Fruit fly (Drosophila melanogaster) whole organism, embryonic: ENCODE data around the gene CG14118.

Source experiments
- C15 ChIP-seq: fragments of 200-800 bp; sonication (Bioruptor generic); IDR thresholded peaks from 3 replicates; pipeline ENCODE4 v1.3.6; 2022; ENCODE audit warnings: missing biosample characterization, missing genetic modification characterization
- CG10321 ChIP-seq: fragments of 200-800 bp; sonication (Bioruptor generic); IDR thresholded peaks from 2 replicates; pipeline ENCODE4 v1.3.6; 2022; ENCODE audit warnings: missing biosample characterization, missing genetic modification characterization
- CG10431 ChIP-seq: fragments of 200-800 bp; sonication (Bioruptor generic); optimal IDR thresholded peaks from 3 replicates; lab custom pipeline; 2018; ENCODE audit warnings: missing biosample characterization, mild to moderate bottlenecking, missing genetic modification characterization
- CG10543 ChIP-seq: fragments of 200-800 bp; sonication (Bioruptor generic); optimal IDR thresholded peaks from 3 replicates; lab custom pipeline; 2017; ENCODE audit warnings: missing biosample characterization, mild to moderate bottlenecking, missing genetic modification characterization, moderate library complexity
- CG11398 ChIP-seq: fragments of 200-800 bp; sonication (Bioruptor generic); optimal IDR thresholded peaks from 2 replicates; lab custom pipeline; 2016; ENCODE audit warnings: missing biosample characterization, missing genetic modification characterization
- CG12299 ChIP-seq: fragments of 200-800 bp; sonication (Bioruptor generic); optimal IDR thresholded peaks from 2 replicates; lab custom pipeline; 2018; ENCODE audit warnings: missing biosample characterization, mild to moderate bottlenecking, missing genetic modification characterization
- CG12391 ChIP-seq: fragments of 200-800 bp; sonication (Bioruptor generic); optimal IDR thresholded peaks from 3 replicates; lab custom pipeline; 2018; ENCODE audit warnings: missing biosample characterization, mild to moderate bottlenecking, missing genetic modification characterization, moderate library complexity
- CG12942 ChIP-seq: fragments of 200-800 bp; sonication (Bioruptor generic); optimal IDR thresholded peaks from 3 replicates; lab custom pipeline; 2016; ENCODE audit warnings: missing biosample characterization, missing genetic modification characterization
- CG13296 ChIP-seq: fragments of 200-800 bp; sonication (Bioruptor generic); optimal IDR thresholded peaks from 3 replicates; lab custom pipeline; 2018; ENCODE audit warnings: missing biosample characterization, mild to moderate bottlenecking, missing genetic modification characterization
- CG14667 ChIP-seq: fragments of 200-800 bp; sonication (Bioruptor generic); IDR thresholded peaks from 2 replicates; pipeline ENCODE4 v1.3.6; 2022; ENCODE audit warnings: missing biosample characterization, missing genetic modification characterization
- CG14710 ChIP-seq: fragments of 200-800 bp; sonication (Bioruptor generic); optimal IDR thresholded peaks from 3 replicates; lab custom pipeline; 2019; ENCODE audit warnings: missing biosample characterization, mild to moderate bottlenecking, missing genetic modification characterization, moderate library complexity
- CG15269 ChIP-seq: fragments of 200-800 bp; sonication (Bioruptor generic); optimal IDR thresholded peaks from 2 replicates; lab custom pipeline; 2018; ENCODE audit warnings: missing biosample characterization, mild to moderate bottlenecking, missing genetic modification characterization, moderate library complexity
- CG1529 ChIP-seq: fragments of 200-800 bp; sonication (Bioruptor generic); optimal IDR thresholded peaks from 3 replicates; lab custom pipeline; 2018; ENCODE audit warnings: missing biosample characterization, missing genetic modification characterization
- CG2199 ChIP-seq: fragments of 200-800 bp; sonication (Bioruptor generic); IDR thresholded peaks from 3 replicates; pipeline ENCODE4 v1.3.6; 2022; ENCODE audit warnings: missing biosample characterization, missing genetic modification characterization
- CG30020 ChIP-seq: fragments of 200-800 bp; optimal IDR thresholded peaks from 2 replicates; lab custom pipeline; 2019; ENCODE audit warnings: missing biosample characterization, mild to moderate bottlenecking, missing genetic modification characterization, moderate library complexity
- CG33557 ChIP-seq: fragments of 200-800 bp; sonication (Bioruptor generic); optimal IDR thresholded peaks from 2 replicates; lab custom pipeline; 2019; ENCODE audit warnings: missing biosample characterization, mild to moderate bottlenecking, missing genetic modification characterization, moderate library complexity
- CG34422 ChIP-seq: fragments of 200-800 bp; sonication (Bioruptor generic); IDR thresholded peaks from 3 replicates; pipeline ENCODE4 v1.3.6; 2022; ENCODE audit warnings: missing biosample characterization, missing genetic modification characterization
- CG3847 ChIP-seq: fragments of 200-800 bp; sonication (Bioruptor generic); IDR thresholded peaks from 2 replicates; pipeline ENCODE4 v1.3.6; 2022; ENCODE audit warnings: missing biosample characterization, missing genetic modification characterization
- CG5245 ChIP-seq: fragments of 200-800 bp; sonication (Bioruptor generic); optimal IDR thresholded peaks from 3 replicates; lab custom pipeline; 2016; ENCODE audit warnings: missing biosample characterization, missing genetic modification characterization
- CG5953 ChIP-seq: fragments of 200-800 bp; sonication (Bioruptor generic); IDR thresholded peaks from 2 replicates; pipeline ENCODE4 v1.3.6; 2022; ENCODE audit warnings: missing biosample characterization, missing genetic modification characterization
- CG7271 ChIP-seq: fragments of 200-800 bp; sonication (Bioruptor generic); optimal IDR thresholded peaks from 2 replicates; lab custom pipeline; 2018; ENCODE audit warnings: missing biosample characterization, mild to moderate bottlenecking, missing genetic modification characterization, moderate library complexity
- CG7372 ChIP-seq: fragments of 200-800 bp; sonication (Bioruptor generic); IDR thresholded peaks from 2 replicates; pipeline ENCODE4 v1.3.6; 2022; ENCODE audit warnings: missing biosample characterization, missing genetic modification characterization
- CG7963 ChIP-seq: fragments of 200-800 bp; sonication (Bioruptor generic); IDR thresholded peaks from 3 replicates; pipeline ENCODE4 v1.3.6; 2022; ENCODE audit warnings: missing biosample characterization, missing genetic modification characterization; ENCODE audit not compliant: partially characterized antibody
- CG8281 ChIP-seq: fragments of 200-800 bp; sonication (Bioruptor generic); optimal IDR thresholded peaks from 2 replicates; lab custom pipeline; 2018; ENCODE audit warnings: missing biosample characterization, mild to moderate bottlenecking, missing genetic modification characterization, moderate library complexity
- CG9609 ChIP-seq: fragments of 200-800 bp; sonication (Bioruptor generic); optimal IDR thresholded peaks from 3 replicates; lab custom pipeline; 2016; ENCODE audit warnings: missing biosample characterization, missing genetic modification characterization
- Gug ChIP-seq: fragments of 200-800 bp; sonication (Bioruptor generic); IDR thresholded peaks from 4 replicates; pipeline ENCODE4 v1.3.6; 2022; ENCODE audit warnings: missing biosample characterization, missing genetic modification characterization
- HHEX ChIP-seq: fragments of 200-800 bp; sonication (Bioruptor generic); optimal IDR thresholded peaks from 3 replicates; lab custom pipeline; 2017; ENCODE audit warnings: missing biosample characterization, mild to moderate bottlenecking, missing genetic modification characterization, missing genetic modification reagents
- Hsf ChIP-seq: fragments of 200-800 bp; sonication (Bioruptor generic); optimal IDR thresholded peaks from 3 replicates; lab custom pipeline; 2016; ENCODE audit warnings: missing biosample characterization, missing genetic modification characterization
- Nf-YA ChIP-seq: fragments of 200-800 bp; sonication (Bioruptor generic); IDR thresholded peaks from 2 replicates; pipeline ENCODE4 v1.3.6; 2022; ENCODE audit warnings: missing biosample characterization, missing genetic modification characterization
- Sry-β ChIP-seq: fragments of 200-800 bp; sonication (Bioruptor generic); optimal IDR thresholded peaks from 2 replicates; lab custom pipeline; 2018; ENCODE audit warnings: missing biosample characterization, mild to moderate bottlenecking, missing genetic modification characterization, moderate library complexity
- Sry-δ ChIP-seq: fragments of 200-800 bp; sonication (Bioruptor generic); optimal IDR thresholded peaks from 2 replicates; lab custom pipeline; 2016; ENCODE audit warnings: missing biosample characterization, missing genetic modification characterization
- YL-1 ChIP-seq: fragments of 200-800 bp; sonication (Bioruptor generic); optimal IDR thresholded peaks from 3 replicates; lab custom pipeline; 2017; ENCODE audit warnings: missing biosample characterization, mild to moderate bottlenecking, missing genetic modification characterization
- al ChIP-seq: fragments of 200-800 bp; sonication (Bioruptor generic); IDR thresholded peaks from 2 replicates; pipeline ENCODE4 v1.3.6; 2022; ENCODE audit warnings: missing biosample characterization, missing genetic modification characterization
- aop ChIP-seq: fragments of 200-800 bp; sonication (Bioruptor generic); IDR thresholded peaks from 2 replicates; pipeline ENCODE4 v1.3.6; 2022; ENCODE audit warnings: missing biosample characterization, missing genetic modification characterization
- ato ChIP-seq: fragments of 200-800 bp; sonication (Bioruptor generic); IDR thresholded peaks from 2 replicates; pipeline ENCODE4 v1.3.6; 2022; ENCODE audit warnings: missing biosample characterization, missing genetic modification characterization; ENCODE audit not compliant: partially characterized antibody
- cg ChIP-seq: fragments of 200-800 bp; sonication (Bioruptor generic); optimal IDR thresholded peaks from 3 replicates; lab custom pipeline; 2019; ENCODE audit warnings: missing biosample characterization, mild to moderate bottlenecking, missing genetic modification characterization, moderate library complexity
- danr ChIP-seq: fragments of 200-800 bp; sonication (Bioruptor generic); IDR thresholded peaks from 2 replicates; pipeline ENCODE4 v1.3.6; 2022; ENCODE audit warnings: missing biosample characterization, missing genetic modification characterization
- fd64A ChIP-seq: fragments of 200-800 bp; sonication (Bioruptor generic); optimal IDR thresholded peaks from 3 replicates; lab custom pipeline; 2018; ENCODE audit warnings: missing biosample characterization, mild to moderate bottlenecking, missing genetic modification characterization
- gcm2 ChIP-seq: fragments of 200-800 bp; sonication (Bioruptor generic); optimal IDR thresholded peaks from 2 replicates; lab custom pipeline; 2016; ENCODE audit warnings: missing biosample characterization, missing genetic modification characterization
- jing ChIP-seq: fragments of 200-800 bp; sonication (Bioruptor generic); optimal IDR thresholded peaks from 2 replicates; lab custom pipeline; 2018; ENCODE audit warnings: missing biosample characterization, mild to moderate bottlenecking, missing genetic modification characterization
- ken ChIP-seq: fragments of 200-800 bp; sonication (Bioruptor generic); IDR thresholded peaks from 3 replicates; pipeline ENCODE4 v1.3.6; 2022; ENCODE audit warnings: missing biosample characterization, missing genetic modification characterization
- lmd ChIP-seq: fragments of 200-800 bp; sonication (Bioruptor generic); IDR thresholded peaks from 2 replicates; pipeline ENCODE4 v1.3.6; 2022; ENCODE audit warnings: missing biosample characterization, missing genetic modification characterization
- lola ChIP-seq, 3 experiments: fragments of >200 bp in 2 of 3; fragments of 200-800 bp in 1 of 3; sonication (Bioruptor generic) in 1 of 3; optimal IDR thresholded peaks; 2 replicates each; lab custom pipeline; 2017 to 2019; ENCODE audit warnings: missing biosample characterization in 3 of 3, missing genetic modification characterization in 3 of 3, mild to moderate bottlenecking in 1 of 3, moderate library complexity in 1 of 3
- pros ChIP-seq: fragments of 200-800 bp; sonication (Bioruptor generic); optimal IDR thresholded peaks from 3 replicates; lab custom pipeline; 2019; ENCODE audit warnings: missing biosample characterization, mild to moderate bottlenecking, missing genetic modification characterization, moderate library complexity
- sens ChIP-seq: fragments of 200-800 bp; sonication (Bioruptor generic); peaks from one replicate; lab custom pipeline; 2016; ENCODE audit warnings: missing biosample characterization, missing genetic modification characterization
- stc ChIP-seq: fragments of 200-800 bp; sonication (Bioruptor generic); IDR thresholded peaks from 2 replicates; pipeline ENCODE4 v1.3.6; 2022; ENCODE audit warnings: missing biosample characterization, missing genetic modification characterization
- trem ChIP-seq: fragments of 200-800 bp; optimal IDR thresholded peaks from 3 replicates; lab custom pipeline; 2019; ENCODE audit warnings: missing biosample characterization, mild to moderate bottlenecking, missing genetic modification characterization, moderate library complexity
- ttk ChIP-seq: fragments of 200-800 bp; sonication (Bioruptor generic); IDR thresholded peaks from 2 replicates; pipeline ENCODE4 v2.1.2; 2022; ENCODE audit warnings: missing biosample characterization, missing genetic modification characterization
- usp ChIP-seq: fragments of >200 bp; optimal IDR thresholded peaks from 2 replicates; lab custom pipeline; 2017; ENCODE audit warnings: missing biosample characterization, missing genetic modification characterization

The CG14118 gene

DNA sequence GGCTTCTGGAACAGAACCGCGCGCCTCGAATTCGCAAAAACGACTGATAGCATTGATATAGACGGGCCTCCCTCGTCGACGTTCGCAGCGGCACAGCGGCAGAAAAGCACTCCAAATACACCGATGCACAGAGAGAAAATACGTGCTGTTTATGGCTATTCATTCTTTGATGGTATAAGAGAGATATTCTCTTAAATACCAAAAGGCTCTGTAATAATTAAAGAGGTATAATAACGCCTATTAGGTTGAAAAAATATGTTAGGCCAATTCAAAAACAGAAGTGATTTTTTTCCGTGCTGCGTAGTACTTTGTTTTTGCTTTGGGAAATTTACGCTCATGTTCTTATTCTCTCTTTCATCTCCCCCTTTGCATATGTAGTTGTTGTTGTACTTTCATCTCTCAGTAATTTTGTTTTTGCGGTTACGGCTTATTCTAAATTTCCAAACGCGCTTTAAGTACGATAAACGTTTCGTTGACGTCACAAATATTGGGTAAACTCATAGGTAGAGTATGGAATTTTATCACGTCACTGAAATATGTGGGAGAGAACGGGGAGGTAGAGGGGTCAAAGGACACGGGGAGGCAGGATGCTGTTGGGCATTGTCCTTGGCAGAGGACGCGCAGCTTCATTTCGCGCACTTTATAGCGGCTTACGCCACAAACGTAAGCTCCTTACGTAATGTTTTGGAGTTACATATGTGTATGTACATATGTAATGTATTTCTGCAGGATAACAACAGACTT lies 49.2 kb upstream of the CG14118 start, which contains the start of gene nebu (continued):
- TF ChIP-seq CG10543, result peak; percentile 94
- peak; percentile 90 for TF ChIP-seq CG5953 (GFP tag; lab: Robert Waterston, UW)
- TF ChIP-seq Nf-YA (GFP tag; lab: Robert Waterston, UW), result peak; percentile 93
- TF ChIP-seq CG3847 (GFP tag; lab: Robert Waterston, UW), result peak; percentile 96
- TF ChIP-seq HHEX (GFP tag; lab: Kevin White, UChicago), result peak; percentile 97
- TF ChIP-seq CG7963 (GFP tag; lab: Robert Waterston, UW), result no peak
- TF ChIP-seq cg (GFP tag; lab: Kevin White, UChicago), result no peak
- peak; percentile 93 for TF ChIP-seq CG12299 (tag; lab: Kevin White, UChicago)
- peak; percentile 95 for TF ChIP-seq danr
- TF ChIP-seq trem (tag; lab: Kevin White, UChicago), result peak; percentile 57
- TF ChIP-seq CG1529, result peak; percentile 82
- TF ChIP-seq pros, result no peak
- TF ChIP-seq CG34422, result peak; percentile 96
- peak; percentile 97 for TF ChIP-seq Hsf (GFP tag; lab: Kevin White, UChicago)
- peak; percentile 55 for TF ChIP-seq YL-1 (GFP tag; lab: Kevin White, UChicago)
- peak; percentile 25 for TF ChIP-seq CG10431
- TF ChIP-seq CG7372, result peak; percentile 95
- TF ChIP-seq CG8281, result peak; percentile 65
- TF ChIP-seq CG12391, result peak; percentile 96
- peak; percentile 97 for TF ChIP-seq CG9609 (GFP tag; lab: Kevin White, UChicago)
- peak; percentile 92 for TF ChIP-seq C15
- TF ChIP-seq ken (GFP tag; lab: Robert Waterston, UW), result peak; percentile 89; the same call in 1 of the 3 replicates
- TF ChIP-seq aop (GFP tag; lab: Robert Waterston, UW), result 0 out of 2 replicates have a peak, but pooled peaks have one; percentile 72
- TF ChIP-seq Sry-β (GFP tag; lab: Kevin White, UChicago), result no peak
- TF ChIP-seq CG14667 (GFP tag; lab: Robert Waterston, UW), result no peak; the same call in 1 of the 2 replicates
- TF ChIP-seq fd64A (GFP tag; lab: Kevin White, UChicago), result peak; percentile 48
- TF ChIP-seq stc, result peak; percentile 95
- TF ChIP-seq CG10321 (GFP tag; lab: Robert Waterston, UW), result peak; percentile 73; the same call in 1 of the 2 replicates
- peak; percentile 9 for TF ChIP-seq CG7271 (tag; lab: Kevin White, UChicago)
- peak; percentile 94 for TF ChIP-seq CG12942 (GFP tag; lab: Kevin White, UChicago)
- TF ChIP-seq ttk (GFP tag; lab: Robert Waterston, UW), result peak; percentile 95
- peak in 1 of 3 experiments; percentile 71 for TF ChIP-seq lola (GFP tag; optimal IDR thresholded peaks at IDR 0.05; lab: Kevin White, UChicago)
- TF ChIP-seq Gug, result peak; percentile 95
- TF ChIP-seq al (GFP tag; lab: Robert Waterston, UW), result peak; percentile 97; the same call in 1 of the 2 replicates
- peak; percentile 99 for TF ChIP-seq sens
- TF ChIP-seq CG14710 (tag; lab: Kevin White, UChicago), result peak; percentile 78
- peak; percentile 86 for TF ChIP-seq jing (GFP tag; lab: Kevin White, UChicago)
- TF ChIP-seq gcm2 (GFP tag; lab: Kevin White, UChicago), result peak; percentile 93
- peak; percentile 97 for TF ChIP-seq CG15269 (tag; lab: Kevin White, UChicago)
- peak; percentile 97; the same call in 1 of the 2 replicates for TF ChIP-seq lmd
- TF ChIP-seq CG5245 (GFP tag; lab: Kevin White, UChicago), result peak; percentile 91
- TF ChIP-seq Sry-δ (GFP tag; lab: Kevin White, UChicago), result peak; percentile 73
- TF ChIP-seq CG11398 (GFP tag; lab: Kevin White, UChicago), result peak; percentile 90
- TF ChIP-seq CG33557 (GFP tag; lab: Kevin White, UChicago), result peak; percentile 47
- no peak for TF ChIP-seq ato (GFP tag; lab: Robert Waterston, UW)
- no peak for TF ChIP-seq usp (GFP tag; lab: Kevin White, UChicago)
- peak; percentile 50 for TF ChIP-seq CG30020 (tag; lab: Kevin White, UChicago)
- peak; percentile 95 for TF ChIP-seq CG13296
- peak; percentile 68; the same call in 2 of the 3 replicates for TF ChIP-seq CG2199 (GFP tag; lab: Robert Waterston, UW)
